Fruit fly (Drosophila melanogaster) whole organism, prepupa: ENCODE results near the gene CG11977.
A peak's percentile ranks its signal among the peaks of the same experiment; 100 is the strongest.

Experiments used
- CG10631 ChIP-seq: fragments of 200-800 bp; sonication (Bioruptor generic); optimal IDR thresholded peaks from 2 replicates; lab custom pipeline; 2016; ENCODE audit warnings: missing biosample characterization, missing genetic modification characterization
- CG11294 ChIP-seq: fragments of 200-800 bp; sonication (Bioruptor generic); IDR thresholded peaks from 2 replicates; pipeline ENCODE4 v1.3.6; 2022; ENCODE audit warnings: missing biosample characterization, missing genetic modification characterization
- CG11762 ChIP-seq: fragments of 200-800 bp; sonication (Bioruptor generic); optimal IDR thresholded peaks from 3 replicates; lab custom pipeline; 2016; ENCODE audit warnings: missing biosample characterization, missing genetic modification characterization; ENCODE audit not compliant: insufficient read depth
- CG11902 ChIP-seq: fragments of 200-800 bp; sonication (Bioruptor generic); optimal IDR thresholded peaks from 3 replicates; lab custom pipeline; 2016; ENCODE audit warnings: missing biosample characterization, missing genetic modification characterization
- CG1621 ChIP-seq: fragments of 200-800 bp; sonication (Bioruptor generic); optimal IDR thresholded peaks from 3 replicates; lab custom pipeline; 2018; ENCODE audit warnings: missing biosample characterization, mild to moderate bottlenecking, missing genetic modification characterization
- CG16779 ChIP-seq: fragments of 200-800 bp; sonication (Bioruptor generic); optimal IDR thresholded peaks from 3 replicates; lab custom pipeline; 2017; ENCODE audit warnings: missing biosample characterization, mild to moderate bottlenecking, missing genetic modification characterization
- CG3032 ChIP-seq: fragments of 200-800 bp; optimal IDR thresholded peaks from 2 replicates; lab custom pipeline; 2019; ENCODE audit warnings: missing biosample characterization, mild to moderate bottlenecking, missing genetic modification characterization, moderate library complexity
- CG31627 ChIP-seq: fragments of 200-800 bp; sonication (Bioruptor generic); optimal IDR thresholded peaks from 3 replicates; lab custom pipeline; 2016; ENCODE audit warnings: missing biosample characterization, missing genetic modification characterization
- CG3919 ChIP-seq: fragments of 200-800 bp; sonication (Bioruptor generic); optimal IDR thresholded peaks from 3 replicates; lab custom pipeline; 2016; ENCODE audit warnings: missing biosample characterization, missing genetic modification characterization
- CG4318 ChIP-seq: fragments of 200-800 bp; sonication (Bioruptor generic); optimal IDR thresholded peaks from 3 replicates; lab custom pipeline; 2017; ENCODE audit warnings: missing biosample characterization, mild to moderate bottlenecking, missing genetic modification characterization
- CG6792 ChIP-seq: fragments of 200-800 bp; sonication (Bioruptor generic); optimal IDR thresholded peaks from 3 replicates; lab custom pipeline; 2016; ENCODE audit warnings: missing biosample characterization, missing genetic modification characterization
- CG6808 ChIP-seq: fragments of 200-800 bp; sonication (Bioruptor generic); optimal IDR thresholded peaks from 3 replicates; lab custom pipeline; 2017; ENCODE audit warnings: missing biosample characterization, missing genetic modification characterization, mild to moderate bottlenecking, moderate library complexity, missing genetic modification reagents
- CG7368 ChIP-seq: fragments of 200-800 bp; sonication (Bioruptor generic); optimal IDR thresholded peaks from 3 replicates; lab custom pipeline; 2016; ENCODE audit warnings: missing biosample characterization, missing genetic modification characterization
- CG8119 ChIP-seq: fragments of 200-800 bp; sonication (Bioruptor generic); IDR thresholded peaks from 3 replicates; pipeline ENCODE4 v1.3.6; 2022; ENCODE audit warnings: missing biosample characterization, missing genetic modification characterization
- CG8319 ChIP-seq: fragments of 200-800 bp; sonication (Bioruptor generic); optimal IDR thresholded peaks from 3 replicates; lab custom pipeline; 2016; ENCODE audit warnings: missing biosample characterization, missing genetic modification characterization
- CG8632 ChIP-seq: fragments of 200-800 bp; sonication (Bioruptor generic); optimal IDR thresholded peaks from 3 replicates; lab custom pipeline; 2016; ENCODE audit warnings: missing biosample characterization, missing genetic modification characterization
- Eip78C ChIP-seq: fragments of 200-800 bp; sonication (Bioruptor generic); peaks from one replicate; lab custom pipeline; 2016; ENCODE audit warnings: missing biosample characterization, missing genetic modification characterization
- Eip93F ChIP-seq: fragments of 200-800 bp; sonication (Bioruptor generic); optimal IDR thresholded peaks from 2 replicates; lab custom pipeline; 2016; ENCODE audit warnings: missing biosample characterization, mild to moderate bottlenecking, missing genetic modification characterization
- Ets21C ChIP-seq: fragments of 200-800 bp; sonication (Bioruptor generic); optimal IDR thresholded peaks from 3 replicates; lab custom pipeline; 2016; ENCODE audit warnings: missing biosample characterization, missing genetic modification characterization
- Ets96B ChIP-seq: fragments of 200-800 bp; optimal IDR thresholded peaks from 2 replicates; lab custom pipeline; 2019; ENCODE audit warnings: missing biosample characterization, mild to moderate bottlenecking, missing genetic modification characterization, moderate library complexity
- Gug ChIP-seq: fragments of 200-800 bp; sonication (Bioruptor generic); IDR thresholded peaks from 2 replicates; pipeline ENCODE4 v1.3.6; 2022; ENCODE audit warnings: missing biosample characterization, missing genetic modification characterization
- Hr38 ChIP-seq: sonication (Bioruptor generic); optimal IDR thresholded peaks from 2 replicates; lab custom pipeline; 2016; ENCODE audit warnings: missing biosample characterization, missing genetic modification characterization
- Hr39 ChIP-seq: fragments of 200-800 bp; sonication (Bioruptor generic); optimal IDR thresholded peaks from 2 replicates; lab custom pipeline; 2016; ENCODE audit warnings: missing biosample characterization, missing genetic modification characterization
- Lpt ChIP-seq: fragments of 200-800 bp; sonication (Bioruptor generic); optimal IDR thresholded peaks from 3 replicates; lab custom pipeline; 2016; ENCODE audit warnings: missing biosample characterization, missing genetic modification characterization
- Met ChIP-seq: fragments of 200-800 bp; sonication (Bioruptor generic); optimal IDR thresholded peaks from 3 replicates; lab custom pipeline; 2016; ENCODE audit warnings: missing biosample characterization, missing genetic modification characterization
- OdsH ChIP-seq: fragments of 200-800 bp; sonication (Bioruptor generic); optimal IDR thresholded peaks from 3 replicates; lab custom pipeline; 2016; ENCODE audit warnings: missing biosample characterization, missing genetic modification characterization
- Smox ChIP-seq: fragments of 200-800 bp; sonication (Bioruptor generic); optimal IDR thresholded peaks from 3 replicates; lab custom pipeline; 2016; ENCODE audit warnings: missing biosample characterization, missing genetic modification characterization
- Sox102F ChIP-seq: fragments of 200-800 bp; sonication (Bioruptor generic); optimal IDR thresholded peaks from 2 replicates; lab custom pipeline; 2016; ENCODE audit warnings: missing biosample characterization, mild to moderate bottlenecking, missing genetic modification characterization
- Sox14 ChIP-seq: fragments of 200-800 bp; sonication (Bioruptor generic); optimal IDR thresholded peaks from 3 replicates; lab custom pipeline; 2016; ENCODE audit warnings: missing biosample characterization, missing genetic modification characterization
- Sox15 ChIP-seq: fragments of 200-800 bp; sonication (Bioruptor generic); optimal IDR thresholded peaks from 3 replicates; lab custom pipeline; 2016; ENCODE audit warnings: missing biosample characterization, missing genetic modification characterization
- acj6 ChIP-seq: fragments of 200-800 bp; sonication (Bioruptor generic); optimal IDR thresholded peaks from 3 replicates; lab custom pipeline; 2016; ENCODE audit warnings: missing biosample characterization, missing genetic modification characterization
- dac ChIP-seq: fragments of 200-800 bp; sonication (Bioruptor generic); optimal IDR thresholded peaks from 2 replicates; lab custom pipeline; 2017; ENCODE audit warnings: missing biosample characterization, mild to moderate bottlenecking, missing genetic modification characterization
- dsx ChIP-seq: fragments of 200-800 bp; optimal IDR thresholded peaks from 3 replicates; lab custom pipeline; 2019; ENCODE audit warnings: missing biosample characterization, mild to moderate bottlenecking, missing genetic modification characterization, moderate library complexity; ENCODE audit not compliant: poor library complexity, severe bottlenecking
- esn ChIP-seq: fragments of 200-800 bp; sonication (Bioruptor generic); optimal IDR thresholded peaks from 2 replicates; lab custom pipeline; 2016; ENCODE audit warnings: missing biosample characterization, mild to moderate bottlenecking, missing genetic modification characterization, moderate library complexity
- fd85E ChIP-seq: fragments of 200-800 bp; sonication (Bioruptor generic); optimal IDR thresholded peaks from 3 replicates; lab custom pipeline; 2016; ENCODE audit warnings: missing biosample characterization, missing genetic modification characterization
- lz ChIP-seq: fragments of 200-800 bp; sonication (Bioruptor generic); optimal IDR thresholded peaks from 3 replicates; lab custom pipeline; 2016; ENCODE audit warnings: missing biosample characterization, missing genetic modification characterization
- net ChIP-seq: fragments of 200-800 bp; sonication (Bioruptor generic); optimal IDR thresholded peaks from 3 replicates; lab custom pipeline; 2016; ENCODE audit warnings: missing biosample characterization, missing genetic modification characterization
- salr ChIP-seq, 2 experiments: fragments of 200-800 bp; sonication (Bioruptor generic); optimal IDR thresholded peaks; 3 replicates each; lab custom pipeline; 2016 to 2018; ENCODE audit warnings: missing biosample characterization in 2 of 2, missing genetic modification characterization in 2 of 2, mild to moderate bottlenecking in 1 of 2
- ss ChIP-seq, 2 experiments: fragments of 200-800 bp; sonication (Bioruptor generic); optimal IDR thresholded peaks; 2 replicates in 1 of 2; 3 replicates in 1 of 2; lab custom pipeline; 2017 to 2018; ENCODE audit warnings: mild to moderate bottlenecking in 2 of 2, missing biosample characterization in 2 of 2, missing genetic modification characterization in 2 of 2, moderate library complexity in 1 of 2
- topi ChIP-seq: fragments of 200-800 bp; sonication (Bioruptor generic); optimal IDR thresholded peaks from 3 replicates; lab custom pipeline; 2016; ENCODE audit warnings: missing biosample characterization, missing genetic modification characterization

The CG11977 gene

DNA sequence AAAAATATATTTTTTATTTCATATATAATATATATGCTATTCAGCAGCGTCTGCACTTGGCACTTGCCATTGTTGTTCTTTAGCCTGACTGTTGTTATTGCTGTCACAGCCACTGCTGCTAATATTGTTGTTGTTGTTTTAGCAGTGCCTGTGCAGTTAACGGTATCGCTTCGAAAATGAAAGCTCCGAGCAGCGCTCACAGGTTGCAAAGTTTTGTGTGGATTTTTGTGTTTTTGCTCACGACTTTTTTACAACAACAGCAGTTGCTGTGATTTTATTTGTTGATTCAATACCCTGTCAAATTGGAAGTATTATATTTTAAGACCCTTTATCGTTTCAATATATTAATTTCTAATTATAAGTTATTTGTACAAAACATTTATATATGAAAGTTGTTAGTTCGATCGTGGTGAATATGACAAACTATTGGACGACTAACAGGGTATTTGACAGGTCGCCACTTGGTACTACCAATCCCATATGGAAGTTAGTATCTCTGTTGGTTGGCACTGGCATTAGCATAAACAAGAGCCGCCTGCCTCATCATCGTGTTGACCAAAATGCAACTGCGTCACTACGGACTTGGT lies 33.6 kb upstream of the CG11977 start (continued):
- no peak for TF ChIP-seq Hr38 (GFP tag; lab: Kevin White, UChicago)
- TF ChIP-seq topi (GFP tag; lab: Kevin White, UChicago) = no peak
- TF ChIP-seq net (GFP tag; lab: Kevin White, UChicago) = no peak
- TF ChIP-seq CG8632 (GFP tag; lab: Kevin White, UChicago) = no peak
- no peak for TF ChIP-seq Lpt (GFP tag; lab: Kevin White, UChicago)
- no peak for TF ChIP-seq ss (GFP tag; optimal IDR thresholded peaks at IDR 0.05; lab: Kevin White, UChicago)
- no peak for TF ChIP-seq CG6808 (GFP tag; lab: Kevin White, UChicago)
- peak; percentile 8 for TF ChIP-seq acj6 (GFP tag; lab: Kevin White, UChicago)
- no peak for TF ChIP-seq CG3032 (tag; lab: Kevin White, UChicago)
- no peak for TF ChIP-seq CG8319 (GFP tag; lab: Kevin White, UChicago)
- no peak for TF ChIP-seq CG11294 (GFP tag; lab: Robert Waterston, UW)
- TF ChIP-seq Sox102F = no peak
- peak; percentile 56 for TF ChIP-seq CG4318 (GFP tag; lab: Kevin White, UChicago)
- no peak for TF ChIP-seq salr (GFP tag; optimal IDR thresholded peaks at IDR 0.05; lab: Kevin White, UChicago)
- TF ChIP-seq CG31627 (GFP tag; lab: Kevin White, UChicago) = no peak
- no peak for TF ChIP-seq CG10631 (GFP tag; lab: Kevin White, UChicago)
- TF ChIP-seq dsx (GFP tag; lab: Kevin White, UChicago) = no peak
- TF ChIP-seq Hr39 (GFP tag; lab: Kevin White, UChicago) = no peak
- peak; percentile 4 for TF ChIP-seq Smox
- TF ChIP-seq Sox15 (GFP tag; lab: Kevin White, UChicago) = no peak
- no peak for TF ChIP-seq Gug (GFP tag; lab: Robert Waterston, UW)
- no peak for TF ChIP-seq CG11762 (GFP tag; lab: Kevin White, UChicago)
- TF ChIP-seq fd85E (GFP tag; lab: Kevin White, UChicago) = no peak
- TF ChIP-seq Met (GFP tag; lab: Kevin White, UChicago) = no peak
- TF ChIP-seq OdsH (GFP tag; lab: Kevin White, UChicago) = peak; percentile 37
- no peak for TF ChIP-seq CG6792 (GFP tag; lab: Kevin White, UChicago)
- no peak for TF ChIP-seq lz
- TF ChIP-seq CG7368 = no peak
- TF ChIP-seq Ets96B (tag; lab: Kevin White, UChicago) = no peak
- TF ChIP-seq CG3919 (GFP tag; lab: Kevin White, UChicago) = no peak
- peak; percentile 16 for TF ChIP-seq Eip78C (GFP tag; lab: Kevin White, UChicago)
- no peak for TF ChIP-seq Ets21C (GFP tag; lab: Kevin White, UChicago)

dm6 chr3R:8965546-8965945 lies 32.0 kb upstream of the CG11977 start:
- TF ChIP-seq CG1621 (tag; lab: Kevin White, UChicago) (no peak), net (GFP tag; lab: Kevin White, UChicago) (no peak), CG10631 (GFP tag; lab: Kevin White, UChicago) (no peak), Sox14 (GFP tag; lab: Kevin White, UChicago) (no peak), esn (GFP tag; lab: Kevin White, UChicago) (no peak), CG11902 (no peak), Eip93F (GFP tag; lab: Kevin White, UChicago) (no peak), OdsH (GFP tag; lab: Kevin White, UChicago) (no peak), salr (GFP tag; optimal IDR thresholded peaks at IDR 0.05; lab: Kevin White, UChicago) (no peak), Gug (GFP tag; lab: Robert Waterston, UW) (no peak), Hr39 (GFP tag; lab: Kevin White, UChicago) (no peak), CG8119 (GFP tag; lab: Robert Waterston, UW) (no peak), dac (GFP tag; lab: Kevin White, UChicago) (no peak), CG7368 (no peak), ss (GFP tag; optimal IDR thresholded peaks at IDR 0.05; lab: Kevin White, UChicago) (no peak), CG16779 (tag; lab: Kevin White, UChicago) (no peak)
